Fruit fly (Drosophila melanogaster) whole organism, embryonic: ENCODE data around the gene CG34303.

ENCODE experiments used
- Bdp1 ChIP-seq: fragments of 200-800 bp; sonication (Bioruptor generic); optimal IDR thresholded peaks from 3 replicates; lab custom pipeline; 2016; ENCODE audit warnings: missing biosample characterization, missing genetic modification characterization
- CG10147 ChIP-seq: fragments of 200-800 bp; sonication (Bioruptor generic); optimal IDR thresholded peaks from 2 replicates; lab custom pipeline; 2019; ENCODE audit warnings: missing biosample characterization, mild to moderate bottlenecking, missing genetic modification characterization, moderate library complexity
- CG11560 ChIP-seq: fragments of 200-800 bp; sonication (Bioruptor generic); IDR thresholded peaks from 3 replicates; pipeline ENCODE4 v1.3.6; 2022; ENCODE audit warnings: missing biosample characterization, missing genetic modification characterization
- CG16815 ChIP-seq: fragments of 200-800 bp; sonication (Bioruptor generic); optimal IDR thresholded peaks from 3 replicates; lab custom pipeline; 2017; ENCODE audit warnings: missing biosample characterization, mild to moderate bottlenecking, missing genetic modification characterization
- CG16863 ChIP-seq: fragments of 200-800 bp; sonication (Bioruptor generic); optimal IDR thresholded peaks from 3 replicates; lab custom pipeline; 2016; ENCODE audit warnings: missing biosample characterization, missing genetic modification characterization
- CG17361 ChIP-seq: fragments of 200-800 bp; sonication (Bioruptor generic); IDR thresholded peaks from 3 replicates; pipeline ENCODE4 v1.3.6; 2022; ENCODE audit warnings: missing biosample characterization, missing genetic modification characterization
- CG18619 ChIP-seq: fragments of 200-800 bp; sonication (Bioruptor generic); optimal IDR thresholded peaks from 3 replicates; lab custom pipeline; 2017; ENCODE audit warnings: missing biosample characterization, mild to moderate bottlenecking, missing genetic modification characterization
- CG31365 ChIP-seq: fragments of 200-800 bp; sonication (Bioruptor generic); optimal IDR thresholded peaks from 2 replicates; lab custom pipeline; 2018; ENCODE audit warnings: missing biosample characterization, mild to moderate bottlenecking, missing genetic modification characterization
- CG3281 ChIP-seq: fragments of 200-800 bp; sonication (Bioruptor generic); optimal IDR thresholded peaks from 3 replicates; lab custom pipeline; 2017; ENCODE audit warnings: missing biosample characterization, mild to moderate bottlenecking, missing genetic modification characterization
- CG3847 ChIP-seq: fragments of 200-800 bp; sonication (Bioruptor generic); IDR thresholded peaks from 2 replicates; pipeline ENCODE4 v1.3.6; 2022; ENCODE audit warnings: missing biosample characterization, missing genetic modification characterization
- CG4404 ChIP-seq: fragments of 200-800 bp; sonication (Bioruptor generic); IDR thresholded peaks from 2 replicates; pipeline ENCODE4 v1.3.6; 2022; ENCODE audit warnings: missing biosample characterization, missing genetic modification characterization
- CG6654 ChIP-seq: fragments of 200-800 bp; sonication (Bioruptor generic); optimal IDR thresholded peaks from 2 replicates; lab custom pipeline; 2017; ENCODE audit warnings: missing biosample characterization, mild to moderate bottlenecking, missing genetic modification characterization
- CG9876 ChIP-seq: fragments of 200-800 bp; sonication (Bioruptor generic); optimal IDR thresholded peaks from 2 replicates; lab custom pipeline; 2016; ENCODE audit warnings: missing biosample characterization, missing genetic modification characterization
- D19A ChIP-seq: fragments of 200-800 bp; optimal IDR thresholded peaks from 3 replicates; lab custom pipeline; 2019; ENCODE audit warnings: missing biosample characterization, mild to moderate bottlenecking, missing genetic modification characterization, moderate library complexity
- Dip3 ChIP-seq: fragments of 200-800 bp; sonication (Bioruptor generic); optimal IDR thresholded peaks from 3 replicates; lab custom pipeline; 2016; ENCODE audit warnings: missing biosample characterization, missing genetic modification characterization
- MTF-1 ChIP-seq: fragments of 200-800 bp; sonication (Bioruptor generic); optimal IDR thresholded peaks from 2 replicates; lab custom pipeline; 2018; ENCODE audit warnings: missing biosample characterization, mild to moderate bottlenecking, missing genetic modification characterization, borderline replicate concordance
- Nf-YB ChIP-seq: fragments of 200-800 bp; sonication (Bioruptor generic); optimal IDR thresholded peaks from 3 replicates; lab custom pipeline; 2019; ENCODE audit warnings: missing biosample characterization, mild to moderate bottlenecking, missing genetic modification characterization, moderate library complexity
- PHDP ChIP-seq: fragments of 200-800 bp; sonication (Bioruptor generic); optimal IDR thresholded peaks from 3 replicates; lab custom pipeline; 2018; ENCODE audit warnings: missing biosample characterization, mild to moderate bottlenecking, missing genetic modification characterization, moderate library complexity
- Pdp1 ChIP-seq, 2 experiments: fragments of 200-800 bp; sonication (Bioruptor generic); optimal IDR thresholded peaks; 3 replicates each; lab custom pipeline; 2016; ENCODE audit warnings: missing biosample characterization in 2 of 2, missing genetic modification characterization in 2 of 2, mild to moderate bottlenecking in 1 of 2, moderate library complexity in 1 of 2
- Sry-δ ChIP-seq: fragments of 200-800 bp; sonication (Bioruptor generic); optimal IDR thresholded peaks from 2 replicates; lab custom pipeline; 2016; ENCODE audit warnings: missing biosample characterization, missing genetic modification characterization
- Stat92E ChIP-seq, 3 experiments: fragments of >200 bp in 2 of 3; fragments of 200-800 bp in 1 of 3; sonication (Bioruptor generic) in 1 of 3; optimal IDR thresholded peaks; 2 replicates each; lab custom pipeline; 2017 to 2019; ENCODE audit warnings: missing biosample characterization in 3 of 3, missing genetic modification characterization in 3 of 3, mild to moderate bottlenecking in 1 of 3, moderate library complexity in 1 of 3
- Trl ChIP-seq, 3 experiments: fragments of >200 bp in 2 of 3; fragments of 200-800 bp in 1 of 3; sonication (Bioruptor generic) in 1 of 3; optimal IDR thresholded peaks; 2 replicates in 1 of 3; 3 replicates in 2 of 3; lab custom pipeline; 2016 to 2017; ENCODE audit warnings: missing biosample characterization in 1 of 3, missing genetic modification characterization in 1 of 3
- ato ChIP-seq: fragments of 200-800 bp; sonication (Bioruptor generic); IDR thresholded peaks from 2 replicates; pipeline ENCODE4 v1.3.6; 2022; ENCODE audit warnings: missing biosample characterization, missing genetic modification characterization; ENCODE audit not compliant: partially characterized antibody
- bcd ChIP-seq: fragments of 200-800 bp; sonication (Bioruptor generic); optimal IDR thresholded peaks from 2 replicates; lab custom pipeline; 2017; ENCODE audit warnings: missing biosample characterization, mild to moderate bottlenecking, missing genetic modification characterization
- danr ChIP-seq: fragments of 200-800 bp; sonication (Bioruptor generic); IDR thresholded peaks from 2 replicates; pipeline ENCODE4 v1.3.6; 2022; ENCODE audit warnings: missing biosample characterization, missing genetic modification characterization
- dysf ChIP-seq: fragments of 200-800 bp; sonication (Bioruptor generic); IDR thresholded peaks from 3 replicates; pipeline ENCODE4 v1.3.6; 2022; ENCODE audit warnings: missing biosample characterization, missing genetic modification characterization
- eyg ChIP-seq: fragments of 200-800 bp; sonication (Bioruptor generic); optimal IDR thresholded peaks from 3 replicates; lab custom pipeline; 2016; ENCODE audit warnings: missing biosample characterization, missing genetic modification characterization
- gt ChIP-seq: fragments of 200-800 bp; sonication (Bioruptor generic); IDR thresholded peaks from 2 replicates; pipeline ENCODE4 v1.3.6; 2022; ENCODE audit warnings: missing biosample characterization, missing genetic modification characterization
- h ChIP-seq: fragments of >200 bp; optimal IDR thresholded peaks from 2 replicates; lab custom pipeline; 2017
- hth ChIP-seq: fragments of >200 bp; optimal IDR thresholded peaks from 2 replicates; lab custom pipeline; 2017; ENCODE audit warnings: inconsistent platforms
- jigr1 ChIP-seq: fragments of 200-800 bp; sonication (Bioruptor generic); IDR thresholded peaks from 3 replicates; pipeline ENCODE4 v1.3.6; 2022; ENCODE audit warnings: missing biosample characterization, missing genetic modification characterization
- lab ChIP-seq: fragments of 200-800 bp; sonication (Bioruptor generic); optimal IDR thresholded peaks from 3 replicates; lab custom pipeline; 2017; ENCODE audit warnings: missing biosample characterization, missing genetic modification characterization, mild to moderate bottlenecking, moderate library complexity, missing genetic modification reagents
- nau ChIP-seq: fragments of 200-800 bp; sonication (Bioruptor generic); optimal IDR thresholded peaks from 3 replicates; lab custom pipeline; 2017; ENCODE audit warnings: missing biosample characterization, mild to moderate bottlenecking, missing genetic modification characterization, missing genetic modification reagents
- nerfin-2 ChIP-seq: fragments of 200-800 bp; sonication (Bioruptor generic); IDR thresholded peaks from 2 replicates; pipeline ENCODE4 v1.3.6; 2022; ENCODE audit warnings: missing biosample characterization, missing genetic modification characterization; ENCODE audit not compliant: partially characterized antibody
- pzg ChIP-seq: fragments of 200-800 bp; sonication (Bioruptor generic); optimal IDR thresholded peaks from 3 replicates; lab custom pipeline; 2018; ENCODE audit warnings: missing biosample characterization, mild to moderate bottlenecking, missing genetic modification characterization, moderate library complexity
- salm ChIP-seq: fragments of 200-800 bp; sonication (Bioruptor generic); optimal IDR thresholded peaks from 2 replicates; lab custom pipeline; 2018; ENCODE audit warnings: missing biosample characterization, mild to moderate bottlenecking, missing genetic modification characterization
- sc ChIP-seq, 3 experiments: fragments of >200 bp in 2 of 3; fragments of 200-800 bp in 1 of 3; sonication (Bioruptor generic) in 1 of 3; optimal IDR thresholded peaks; 2 replicates in 2 of 3; 3 replicates in 1 of 3; lab custom pipeline; 2017; ENCODE audit warnings: mild to moderate bottlenecking in 1 of 3, missing biosample characterization in 1 of 3, missing genetic modification characterization in 1 of 3, missing genetic modification reagents in 1 of 3
- sens ChIP-seq: fragments of 200-800 bp; sonication (Bioruptor generic); peaks from one replicate; lab custom pipeline; 2016; ENCODE audit warnings: missing biosample characterization, missing genetic modification characterization
- sqz ChIP-seq: fragments of 200-800 bp; sonication (Bioruptor generic); optimal IDR thresholded peaks from 3 replicates; lab custom pipeline; 2018; ENCODE audit warnings: missing biosample characterization, mild to moderate bottlenecking, missing genetic modification characterization
- stc ChIP-seq: fragments of 200-800 bp; sonication (Bioruptor generic); IDR thresholded peaks from 2 replicates; pipeline ENCODE4 v1.3.6; 2022; ENCODE audit warnings: missing biosample characterization, missing genetic modification characterization
- sug ChIP-seq: fragments of 200-800 bp; optimal IDR thresholded peaks from 2 replicates; lab custom pipeline; 2019; ENCODE audit warnings: missing biosample characterization, mild to moderate bottlenecking, missing genetic modification characterization, moderate library complexity
- tgo ChIP-seq: fragments of 200-800 bp; sonication (Bioruptor generic); IDR thresholded peaks from 3 replicates; pipeline ENCODE4 v1.3.6; 2022; ENCODE audit warnings: missing biosample characterization, missing genetic modification characterization
- tll ChIP-seq, 2 experiments: fragments of 200-800 bp in 1 of 2; fragments of >200 bp in 1 of 2; sonication (Bioruptor generic) in 1 of 2; optimal IDR thresholded peaks; 2 replicates each; lab custom pipeline; 2017 to 2019; ENCODE audit warnings: missing biosample characterization in 2 of 2, missing genetic modification characterization in 2 of 2, mild to moderate bottlenecking in 1 of 2, moderate library complexity in 1 of 2
- toy ChIP-seq: fragments of 200-800 bp; sonication (Bioruptor generic); IDR thresholded peaks from 2 replicates; pipeline ENCODE4 v1.3.6; 2022; ENCODE audit warnings: missing biosample characterization, missing genetic modification characterization
- tx ChIP-seq: fragments of 200-800 bp; sonication (Bioruptor generic); optimal IDR thresholded peaks from 2 replicates; lab custom pipeline; 2016; ENCODE audit warnings: missing biosample characterization, missing genetic modification characterization
- unc-4 ChIP-seq: fragments of 200-800 bp; sonication (Bioruptor generic); IDR thresholded peaks from 2 replicates; pipeline ENCODE4 v1.3.6; 2022; ENCODE audit warnings: missing biosample characterization, missing genetic modification characterization; ENCODE audit not compliant: partially characterized antibody
- z ChIP-seq: fragments of 200-800 bp; sonication (Bioruptor generic); IDR thresholded peaks from 3 replicates; pipeline ENCODE4 v1.3.6; 2022; ENCODE audit warnings: missing biosample characterization, missing genetic modification characterization

Gene CG34303

dm6 chr3R:10139649-10140598 lies 11.8 kb downstream of the CG34303 start, which contains the start of gene tws (continued):
- TF ChIP-seq jigr1 (GFP tag; lab: Robert Waterston, UW) (no peak), salm (no peak), CG16815 (GFP tag; lab: Kevin White, UChicago) (no peak), Stat92E (GFP tag; optimal IDR thresholded peaks at IDR 0.05; lab: Kevin White, UChicago) (no peak), CG9876 (GFP tag; lab: Kevin White, UChicago) (no peak), Dip3 (GFP tag; lab: Kevin White, UChicago) (peak; percentile 39), PHDP (tag; lab: Kevin White, UChicago) (peak; percentile 70), nerfin-2 (GFP tag; lab: Robert Waterston, UW) (no peak), sug (peak; percentile 74), MTF-1 (GFP tag; lab: Kevin White, UChicago) (peak; percentile 48), CG10147 (GFP tag; lab: Kevin White, UChicago) (peak; percentile 61), CG18619 (GFP tag; lab: Kevin White, UChicago) (peak; percentile 14), CG16863 (GFP tag; lab: Kevin White, UChicago) (peak; percentile 12), D19A (peak; percentile 28), Pdp1 (GFP tag; optimal IDR thresholded peaks at IDR 0.05; lab: Kevin White, UChicago) (peak; percentile 13 to 47), stc (GFP tag; lab: Robert Waterston, UW) (peak; percentile 63; the same call in 1 of the 2 replicates), unc-4 (GFP tag; lab: Robert Waterston, UW) (no peak), bcd (GFP tag; lab: Kevin White, UChicago) (peak; percentile 40), tx (GFP tag; lab: Kevin White, UChicago) (no peak), pzg (GFP tag; lab: Kevin White, UChicago) (no peak), danr (GFP tag; lab: Robert Waterston, UW) (no peak), sens (GFP tag; lab: Kevin White, UChicago) (peak; percentile 86), toy (GFP tag; lab: Robert Waterston, UW) (no peak), CG4404 (GFP tag; lab: Robert Waterston, UW) (no peak), CG3281 (GFP tag; lab: Kevin White, UChicago) (peak; percentile 72), ato (GFP tag; lab: Robert Waterston, UW) (no peak), hth (no peak), sqz (GFP tag; lab: Kevin White, UChicago) (no peak), Nf-YB (no peak), Sry-δ (GFP tag; lab: Kevin White, UChicago) (peak; percentile 10), lab (GFP tag; lab: Kevin White, UChicago) (peak; percentile 75), dysf (GFP tag; lab: Robert Waterston, UW) (peak; percentile 66), CG11560 (tag; lab: Robert Waterston, UW) (no peak), tll (GFP tag; optimal IDR thresholded peaks at IDR 0.05; lab: Kevin White, UChicago) (no peak), h (lab: Kevin White, UChicago) (no peak), CG31365 (tag; lab: Kevin White, UChicago) (peak; percentile 56), Bdp1 (GFP tag; lab: Kevin White, UChicago) (no peak), sc (optimal IDR thresholded peaks at IDR 0.05; lab: Kevin White, UChicago) (no peak), sc (GFP tag; optimal IDR thresholded peaks at IDR 0.05; lab: Kevin White, UChicago) (no peak), Trl (optimal IDR thresholded peaks at IDR 0.05; lab: Kevin White, UChicago) (peak; percentile 82 to 92), Trl (GFP tag; optimal IDR thresholded peaks at IDR 0.05; lab: Kevin White, UChicago) (no peak), gt (GFP tag; lab: Robert Waterston, UW) (no peak), nau (GFP tag; lab: Kevin White, UChicago) (peak; percentile 3), CG17361 (GFP tag; lab: Robert Waterston, UW) (peak; percentile 70; the same call in 2 of the 3 replicates), CG3847 (GFP tag; lab: Robert Waterston, UW) (peak; percentile 40; the same call in 1 of the 2 replicates), z (no peak), CG6654 (GFP tag; lab: Kevin White, UChicago) (no peak), tgo (GFP tag; lab: Robert Waterston, UW) (peak; percentile 49; the same call in 2 of the 3 replicates), eyg (GFP tag; lab: Kevin White, UChicago) (peak; percentile 48)
